Worm (Caenorhabditis elegans) whole organism, L4 larva: ENCODE measurements around the gene grl-25.

Experiments
- D1046.2 ChIP-seq: fragments of 200-800 bp; sonication (Bioruptor generic); IDR thresholded peaks from 2 replicates; pipeline ENCODE4 v1.3.6; 2022; ENCODE audit warnings: missing genetic modification characterization, missing compliant biosample characterization
- F44E2.7 ChIP-seq: fragments of 200-800 bp; sonication (Bioruptor generic); IDR thresholded peaks from 2 replicates; pipeline ENCODE4 v2.1.2; 2022; ENCODE audit warnings: missing genetic modification characterization, missing compliant biosample characterization
- R02D3.7 ChIP-seq: fragments of 150-350 bp; sonication (generic microtip); optimal IDR thresholded peaks from 3 replicates; lab custom pipeline; 2014; ENCODE audit warnings: missing biosample characterization, missing genetic modification characterization
- T26A8.4 ChIP-seq: fragments of 200-800 bp; sonication (Bioruptor generic); IDR thresholded peaks from 2 replicates; pipeline ENCODE4 v1.3.6; 2022; ENCODE audit warnings: missing genetic modification characterization, missing compliant biosample characterization
- Y105C5A.15 ChIP-seq: fragments of 200-800 bp; sonication (Bioruptor generic); IDR thresholded peaks from 2 replicates; pipeline ENCODE4 v1.3.6; 2022; ENCODE audit warnings: missing genetic modification characterization, missing compliant biosample characterization
- Y48G9A.11 ChIP-seq: fragments of 200-800 bp; sonication (Bioruptor generic); IDR thresholded peaks from 2 replicates; pipeline ENCODE4 v1.3.6; 2022; ENCODE audit warnings: missing genetic modification reagents, missing genetic modification characterization, missing compliant biosample characterization
- Y75B8A.6 ChIP-seq: fragments of 200-800 bp; sonication (Bioruptor generic); IDR thresholded peaks from 2 replicates; pipeline ENCODE4 v1.3.6; 2022; ENCODE audit warnings: missing genetic modification reagents, missing genetic modification characterization, missing compliant biosample characterization
- ama-1 ChIP-seq: fragments of 150-350 bp; optimal IDR thresholded peaks from 2 replicates; lab custom pipeline; 2014; ENCODE audit warnings: inconsistent platforms, mixed read lengths
- ceh-20 ChIP-seq: fragments of 200-800 bp; sonication (Bioruptor generic); IDR thresholded peaks from 2 replicates; pipeline ENCODE4 v1.3.6; 2022; ENCODE audit warnings: missing genetic modification reagents, missing genetic modification characterization, missing compliant biosample characterization
- ceh-28 ChIP-seq: fragments of 150-350 bp; optimal IDR thresholded peaks from 2 replicates; lab custom pipeline; 2014; ENCODE audit warnings: missing biosample characterization, missing genetic modification reagents, missing genetic modification characterization
- ceh-32 ChIP-seq: sonication (generic microtip); optimal IDR thresholded peaks from 2 replicates; lab custom pipeline; 2016; ENCODE audit warnings: mild to moderate bottlenecking, missing genetic modification characterization, missing compliant biosample characterization; ENCODE audit not compliant: poor library complexity
- ceh-44 ChIP-seq: fragments of 200-800 bp; sonication (Bioruptor generic); IDR thresholded peaks from 2 replicates; pipeline ENCODE4 v1.3.6; 2022; ENCODE audit warnings: missing genetic modification reagents, missing genetic modification characterization, missing compliant biosample characterization
- ceh-82 ChIP-seq: sonication (generic microtip); optimal IDR thresholded peaks from 2 replicates; lab custom pipeline; 2017; ENCODE audit warnings: missing biosample characterization, missing genetic modification characterization
- cey-2 ChIP-seq: sonication (generic microtip); optimal IDR thresholded peaks from 3 replicates; lab custom pipeline; 2017; ENCODE audit warnings: missing genetic modification characterization, mild to moderate bottlenecking, missing compliant biosample characterization, antibody characterized with exemption, borderline replicate concordance; ENCODE audit not compliant: insufficient read depth
- daf-12 ChIP-seq: fragments of 150-350 bp; optimal IDR thresholded peaks from 2 replicates; lab custom pipeline; 2014; ENCODE audit warnings: missing biosample characterization, missing genetic modification reagents, missing genetic modification characterization
- daf-16 ChIP-seq, 3 experiments: sonication (generic microtip); optimal IDR thresholded peaks; 2 replicates each; lab custom pipeline; 2016 to 2017; ENCODE audit warnings: missing genetic modification characterization in 3 of 3, missing genetic modification reagents in 3 of 3, mild to moderate bottlenecking in 2 of 3, missing compliant biosample characterization in 2 of 3, missing biosample characterization in 1 of 3, moderate library complexity in 1 of 3
- daf-19 ChIP-seq: fragments of 200-800 bp; sonication (Bioruptor generic); conservative IDR thresholded peaks from 2 replicates; pipeline ENCODE4 v1.3.6; 2022; ENCODE audit warnings: missing genetic modification characterization, missing compliant biosample characterization
- daf-8 ChIP-seq: fragments of 200-800 bp; sonication (Bioruptor generic); IDR thresholded peaks from 2 replicates; pipeline ENCODE4 v1.3.6; 2022; ENCODE audit warnings: missing genetic modification characterization, missing compliant biosample characterization
- dmd-6 ChIP-seq: fragments of 200-800 bp; sonication (Bioruptor generic); IDR thresholded peaks from 2 replicates; pipeline ENCODE4 v1.3.6; 2022; ENCODE audit warnings: missing genetic modification reagents, missing genetic modification characterization, missing compliant biosample characterization
- dmd-9 ChIP-seq: fragments of 200-800 bp; sonication (Bioruptor generic); IDR thresholded peaks from 2 replicates; pipeline ENCODE4 v1.3.6; 2022; ENCODE audit warnings: missing genetic modification reagents, missing genetic modification characterization, missing compliant biosample characterization
- dve-1 ChIP-seq: sonication (generic microtip); optimal IDR thresholded peaks from 2 replicates; lab custom pipeline; 2017; ENCODE audit warnings: antibody characterized with exemption, mild to moderate bottlenecking, missing genetic modification characterization, missing compliant biosample characterization; ENCODE audit not compliant: insufficient read depth
- hlh-11 ChIP-seq: fragments of 200-800 bp; sonication (Bioruptor generic); optimal IDR thresholded peaks from 2 replicates; lab custom pipeline; 2018; ENCODE audit warnings: mild to moderate bottlenecking, missing genetic modification characterization, missing compliant biosample characterization
- hmg-1.1 ChIP-seq: fragments of 200-800 bp; sonication (Bioruptor generic); IDR thresholded peaks from 2 replicates; pipeline ENCODE4 v1.3.6; 2022; ENCODE audit warnings: missing genetic modification reagents, missing genetic modification characterization, missing compliant biosample characterization
- jun-1 ChIP-seq: fragments of 150-350 bp; optimal IDR thresholded peaks from 2 replicates; lab custom pipeline; 2014; ENCODE audit warnings: missing biosample characterization, missing genetic modification reagents, missing genetic modification characterization
- lim-7 ChIP-seq: fragments of 200-800 bp; sonication (Bioruptor generic); IDR thresholded peaks from 2 replicates; pipeline ENCODE4 v1.3.6; 2022; ENCODE audit warnings: missing genetic modification characterization, missing compliant biosample characterization
- lin-1 ChIP-seq: fragments of 200-800 bp; sonication (Bioruptor generic); IDR thresholded peaks from 2 replicates; pipeline ENCODE4 v1.3.6; 2022; ENCODE audit warnings: missing genetic modification reagents, missing genetic modification characterization, missing compliant biosample characterization
- lin-15B ChIP-seq: fragments of 150-350 bp; sonication (generic microtip); optimal IDR thresholded peaks from 3 replicates; lab custom pipeline; 2014; ENCODE audit warnings: missing biosample characterization, missing genetic modification characterization
- lin-38 ChIP-seq: fragments of 200-800 bp; sonication (Bioruptor generic); IDR thresholded peaks from 2 replicates; pipeline ENCODE4 v1.3.6; 2022; ENCODE audit warnings: missing genetic modification reagents, missing genetic modification characterization, missing compliant biosample characterization
- lin-39 ChIP-seq: fragments of 150-350 bp; optimal IDR thresholded peaks from 2 replicates; lab custom pipeline; 2014; ENCODE audit warnings: missing biosample characterization, missing genetic modification reagents, missing genetic modification characterization
- lsy-2 ChIP-seq, 2 experiments: fragments of 150-350 bp in 1 of 2; sonication (generic microtip) in 1 of 2; optimal IDR thresholded peaks; 2 replicates each; lab custom pipeline; 2014 to 2017; ENCODE audit warnings: missing biosample characterization in 2 of 2, missing genetic modification characterization in 2 of 2
- madf-9 ChIP-seq: fragments of 200-800 bp; sonication (Bioruptor generic); conservative IDR thresholded peaks from 2 replicates; pipeline ENCODE4 v1.3.6; 2022; ENCODE audit warnings: missing genetic modification reagents, missing genetic modification characterization, missing compliant biosample characterization
- mdt-29 ChIP-seq: fragments of 200-800 bp; sonication (Bioruptor generic); IDR thresholded peaks from 2 replicates; pipeline ENCODE4 v1.3.6; 2022; ENCODE audit warnings: missing genetic modification reagents, missing genetic modification characterization, missing compliant biosample characterization
- mes-2 ChIP-seq: sonication (generic microtip); optimal IDR thresholded peaks from 2 replicates; lab custom pipeline; 2016; ENCODE audit warnings: missing genotype, mild to moderate bottlenecking, missing genetic modification characterization, missing compliant biosample characterization; ENCODE audit not compliant: poor library complexity, severe bottlenecking
- mxl-2 ChIP-seq: fragments of 200-800 bp; sonication (Bioruptor generic); conservative IDR thresholded peaks from 2 replicates; pipeline ENCODE4 v1.3.6; 2022; ENCODE audit warnings: missing genetic modification reagents, missing genetic modification characterization, missing compliant biosample characterization
- nhr-111 ChIP-seq: fragments of 200-800 bp; sonication (Bioruptor generic); optimal IDR thresholded peaks from 2 replicates; lab custom pipeline; 2018; ENCODE audit warnings: mild to moderate bottlenecking, missing genetic modification characterization, missing compliant biosample characterization
- nhr-237 ChIP-seq: sonication (generic microtip); optimal IDR thresholded peaks from 2 replicates; lab custom pipeline; 2017; ENCODE audit warnings: missing biosample characterization, missing genetic modification characterization
- nhr-28 ChIP-seq: fragments of 150-350 bp; optimal IDR thresholded peaks from 2 replicates; lab custom pipeline; 2014; ENCODE audit warnings: missing biosample characterization, missing genetic modification characterization
- pqm-1 ChIP-seq: sonication (generic microtip); optimal IDR thresholded peaks from 2 replicates; lab custom pipeline; 2017; ENCODE audit warnings: missing biosample characterization, missing genetic modification characterization
- rbr-2 ChIP-seq: sonication (generic microtip); optimal IDR thresholded peaks from 2 replicates; lab custom pipeline; 2016; ENCODE audit warnings: missing genotype, missing genetic modification characterization, missing compliant biosample characterization
- sdz-12 ChIP-seq: fragments of 200-800 bp; sonication (Bioruptor generic); optimal IDR thresholded peaks from 2 replicates; lab custom pipeline; 2018; ENCODE audit warnings: mild to moderate bottlenecking, missing genetic modification characterization, missing compliant biosample characterization
- skn-1 ChIP-seq: fragments of 150-350 bp; optimal IDR thresholded peaks from 2 replicates; lab custom pipeline; 2014; ENCODE audit warnings: missing biosample characterization, missing genetic modification characterization
- snpc-1.2 ChIP-seq: fragments of 200-800 bp; sonication (Bioruptor generic); IDR thresholded peaks from 2 replicates; pipeline ENCODE4 v1.3.6; 2022; ENCODE audit warnings: missing genetic modification reagents, missing genetic modification characterization, missing compliant biosample characterization
- spr-3 ChIP-seq: fragments of 200-800 bp; sonication (Bioruptor generic); optimal IDR thresholded peaks from 2 replicates; lab custom pipeline; 2018; ENCODE audit warnings: mild to moderate bottlenecking, missing genetic modification characterization, missing compliant biosample characterization
- unc-130 ChIP-seq: sonication (generic microtip); optimal IDR thresholded peaks from 2 replicates; lab custom pipeline; 2016; ENCODE audit warnings: missing genetic modification reagents, missing genetic modification characterization, missing compliant biosample characterization
- unc-62 ChIP-seq, 3 experiments: fragments of 150-350 bp in 1 of 3; sonication (generic microtip); optimal IDR thresholded peaks in 2 of 3; peaks in 1 of 3; 1 replicate in 1 of 3; 2 replicates in 2 of 3; lab custom pipeline; 2014 to 2017; ENCODE audit warnings: missing biosample characterization in 3 of 3, missing genetic modification characterization in 3 of 3, missing genetic modification reagents in 3 of 3, missing genotype in 1 of 3
- zfp-2 ChIP-seq: sonication (generic microtip); optimal IDR thresholded peaks from 2 replicates; lab custom pipeline; 2016; ENCODE audit warnings: mild to moderate bottlenecking, missing genetic modification characterization, missing compliant biosample characterization
- zfp-3 ChIP-seq: fragments of 200-800 bp; sonication (Bioruptor generic); conservative IDR thresholded peaks from 2 replicates; pipeline ENCODE4 v1.3.6; 2022; ENCODE audit warnings: missing genetic modification reagents, missing genetic modification characterization, missing compliant biosample characterization

The grl-25 gene

ce11 chrIII:8978512-8979352 is 16.6 kb downstream of the grl-25 start:
- TF ChIP-seq unc-62 (GFP tag; optimal IDR thresholded peaks at IDR 0.05 in 1 of 2; lab: Kevin White, UChicago): peak in 1 of 2 experiments; percentile 82
- no peak for TF ChIP-seq unc-62 (tag; optimal IDR thresholded peaks at IDR 0.05; lab: Kevin White, UChicago)
- no peak for TF ChIP-seq ama-1 (lab: Kevin White, UChicago)
- TF ChIP-seq snpc-1.2: no peak
- TF ChIP-seq lin-38 (GFP tag; lab: Robert Waterston, UW): no peak
- TF ChIP-seq ceh-82 (tag; lab: Kevin White, UChicago): no peak
- peak; percentile 19 for TF ChIP-seq spr-3
- TF ChIP-seq nhr-237 (tag; lab: Kevin White, UChicago): no peak
- TF ChIP-seq mxl-2 (GFP tag; lab: Robert Waterston, UW): no peak
- no peak for TF ChIP-seq ceh-28 (tag; lab: Kevin White, UChicago)
- no peak for TF ChIP-seq skn-1 (tag; lab: Kevin White, UChicago)
- no peak for TF ChIP-seq sdz-12 (GFP tag; lab: Kevin White, UChicago)
- no peak for TF ChIP-seq daf-19 (GFP tag; lab: Robert Waterston, UW)
- no peak for TF ChIP-seq pqm-1 (tag; lab: Kevin White, UChicago)
- no peak for TF ChIP-seq zfp-3 (GFP tag; lab: Robert Waterston, UW)
- no peak for TF ChIP-seq T26A8.4 (GFP tag; lab: Robert Waterston, UW)
- no peak for TF ChIP-seq lin-39 (tag; lab: Kevin White, UChicago)
- TF ChIP-seq mdt-29: 0 out of 2 replicates have a peak, but pooled peaks have one; percentile 36
- no peak for TF ChIP-seq Y48G9A.11 (GFP tag; lab: Robert Waterston, UW)
- TF ChIP-seq ceh-32 (tag; lab: Kevin White, UChicago): no peak
- TF ChIP-seq nhr-111 (GFP tag; lab: Kevin White, UChicago): no peak
- no peak for TF ChIP-seq mes-2 (tag; lab: Kevin White, UChicago)
- 0 out of 2 replicates have a peak, but pooled peaks have one; percentile 26 for TF ChIP-seq dmd-6 (GFP tag; lab: Robert Waterston, UW)
- TF ChIP-seq nhr-28 (tag; lab: Kevin White, UChicago): no peak
- TF ChIP-seq dve-1 (tag; lab: Kevin White, UChicago): peak; percentile 32
- peak; percentile 27; the same call in 1 of the 2 replicates for TF ChIP-seq dmd-9 (GFP tag; lab: Robert Waterston, UW)
- no peak for TF ChIP-seq R02D3.7 (tag; lab: Kevin White, UChicago)
- no peak for TF ChIP-seq daf-8 (GFP tag; lab: Robert Waterston, UW)
- no peak for TF ChIP-seq F44E2.7 (GFP tag; lab: Robert Waterston, UW)
- TF ChIP-seq lim-7 (GFP tag; lab: Robert Waterston, UW): 0 out of 2 replicates have a peak, but pooled peaks have one; percentile 5
- 0 out of 2 replicates have a peak, but pooled peaks have one; percentile 28 for TF ChIP-seq ceh-20
- TF ChIP-seq hlh-11 (tag; lab: Kevin White, UChicago): peak; percentile 29
- no peak for TF ChIP-seq zfp-2 (tag; lab: Kevin White, UChicago)
- TF ChIP-seq ceh-44 (GFP tag; lab: Robert Waterston, UW): no peak
- TF ChIP-seq Y75B8A.6 (GFP tag; lab: Robert Waterston, UW): 0 out of 2 replicates have a peak, but pooled peaks have one; percentile 2
- TF ChIP-seq rbr-2: no peak
- no peak for TF ChIP-seq unc-130
- 0 out of 2 replicates have a peak, but pooled peaks have one; percentile 35 for TF ChIP-seq hmg-1.1
- TF ChIP-seq cey-2: no peak
- no peak for TF ChIP-seq D1046.2
- no peak for TF ChIP-seq lin-15B (tag; lab: Kevin White, UChicago)
- no peak for TF ChIP-seq daf-12 (tag; lab: Kevin White, UChicago)
- no peak for TF ChIP-seq jun-1
- no peak for TF ChIP-seq Y105C5A.15
- TF ChIP-seq daf-16 (GFP tag; optimal IDR thresholded peaks at IDR 0.05; lab: Kevin White, UChicago): no peak
- no peak for TF ChIP-seq daf-16 (tag; optimal IDR thresholded peaks at IDR 0.05; lab: Kevin White, UChicago)
- TF ChIP-seq lsy-2 (tag; optimal IDR thresholded peaks at IDR 0.05; lab: Kevin White, UChicago): peak in 1 of 2 experiments; percentile 32
- no peak for TF ChIP-seq madf-9 (GFP tag; lab: Robert Waterston, UW)
- no peak for TF ChIP-seq lin-1 (GFP tag; lab: Robert Waterston, UW)
